Worm (Caenorhabditis elegans) whole organism, late embryonic: ENCODE measurements around the gene F19B6.3.

ENCODE experiments used
- dmd-4 ChIP-seq: sonication (generic microtip); optimal IDR thresholded peaks from 2 replicates; lab custom pipeline; 2016; ENCODE audit warnings: borderline replicate concordance, missing genetic modification characterization, missing compliant biosample characterization
- dve-1 ChIP-seq: sonication (generic microtip); optimal IDR thresholded peaks from 2 replicates; lab custom pipeline; 2017; ENCODE audit warnings: antibody characterized with exemption, mild to moderate bottlenecking, missing genetic modification characterization, missing compliant biosample characterization
- fkh-10 ChIP-seq: fragments of 150-350 bp; optimal IDR thresholded peaks from 2 replicates; lab custom pipeline; 2014; ENCODE audit warnings: missing biosample characterization, missing genetic modification reagents, missing genetic modification characterization
- hlh-13 ChIP-seq: fragments of 200-800 bp; sonication (Bioruptor generic); optimal IDR thresholded peaks from 2 replicates; lab custom pipeline; 2018; ENCODE audit warnings: mild to moderate bottlenecking, missing genetic modification characterization, missing compliant biosample characterization
- madf-2 ChIP-seq: sonication (generic microtip); optimal IDR thresholded peaks from 2 replicates; lab custom pipeline; 2017; ENCODE audit warnings: missing genetic modification characterization, missing compliant biosample characterization
- nhr-11 ChIP-seq: fragments of 150-350 bp; optimal IDR thresholded peaks from 2 replicates; lab custom pipeline; 2014; ENCODE audit warnings: missing biosample characterization, missing genetic modification characterization
- sox-4 ChIP-seq: sonication (generic microtip); optimal IDR thresholded peaks from 2 replicates; lab custom pipeline; 2017; ENCODE audit warnings: mild to moderate bottlenecking, missing genetic modification characterization, inconsistent platforms, missing compliant biosample characterization
- tbx-7 ChIP-seq: sonication (generic microtip); optimal IDR thresholded peaks from 2 replicates; lab custom pipeline; 2016; ENCODE audit warnings: missing genotype, missing genetic modification characterization, missing compliant biosample characterization

- TF ChIP-seq hlh-13 (GFP tag; lab: Kevin White, UChicago) (no peak), dmd-4 (no peak), nhr-11 (tag; lab: Kevin White, UChicago) (no peak), sox-4 (tag; lab: Kevin White, UChicago) (no peak), dve-1 (no peak), fkh-10 (no peak), tbx-7 (tag; lab: Kevin White, UChicago) (no peak), madf-2 (tag; lab: Kevin White, UChicago) (no peak)
Observed at ce11 chrIV:12364964-12365363, 37.9 kb downstream of the F19B6.3 start.
